Fruit fly (Drosophila melanogaster) whole organism, pupa: ENCODE data around the gene Polr2D.

ENCODE experiments used
- CG10348 ChIP-seq: fragments of 200-800 bp; sonication (Bioruptor generic); IDR thresholded peaks from 2 replicates; pipeline ENCODE4 v1.3.6; 2022; ENCODE audit warnings: missing biosample characterization, missing genetic modification characterization
- CG12605 ChIP-seq: fragments of 200-800 bp; sonication (Bioruptor generic); IDR thresholded peaks from 2 replicates; pipeline ENCODE4 v1.3.6; 2022; ENCODE audit warnings: missing biosample characterization, missing genetic modification characterization
- CG13204 ChIP-seq: fragments of 200-800 bp; sonication (Bioruptor generic); optimal IDR thresholded peaks from 2 replicates; lab custom pipeline; 2018; ENCODE audit warnings: missing biosample characterization, mild to moderate bottlenecking, missing genetic modification characterization, moderate library complexity
- CG14655 ChIP-seq: fragments of 200-800 bp; sonication (Bioruptor generic); optimal IDR thresholded peaks from 3 replicates; lab custom pipeline; 2017; ENCODE audit warnings: mild to moderate bottlenecking, missing biosample characterization, missing genetic modification reagents, missing genetic modification characterization
- CG15710 ChIP-seq: fragments of 200-800 bp; sonication (Bioruptor generic); optimal IDR thresholded peaks from 2 replicates; lab custom pipeline; 2018; ENCODE audit warnings: missing biosample characterization, mild to moderate bottlenecking, missing genetic modification characterization, moderate library complexity
- CG17806 ChIP-seq: fragments of 200-800 bp; sonication (Bioruptor generic); optimal IDR thresholded peaks from 2 replicates; lab custom pipeline; 2018; ENCODE audit warnings: missing biosample characterization, mild to moderate bottlenecking, missing genetic modification characterization, moderate library complexity
- CG32121 ChIP-seq: fragments of 200-800 bp; sonication (Bioruptor generic); IDR thresholded peaks from 2 replicates; pipeline ENCODE4 v1.3.6; 2022; ENCODE audit warnings: missing biosample characterization, missing genetic modification characterization
- CG34367 ChIP-seq: fragments of 200-800 bp; sonication (Bioruptor generic); optimal IDR thresholded peaks from 2 replicates; lab custom pipeline; 2018; ENCODE audit warnings: missing biosample characterization, mild to moderate bottlenecking, missing genetic modification characterization
- CG4496 ChIP-seq: fragments of 200-800 bp; sonication (Bioruptor generic); IDR thresholded peaks from 3 replicates; pipeline ENCODE4 v1.3.6; 2022; ENCODE audit warnings: missing biosample characterization, missing genetic modification characterization
- CG8159 ChIP-seq: fragments of 200-800 bp; sonication (Bioruptor generic); optimal IDR thresholded peaks from 3 replicates; lab custom pipeline; 2018; ENCODE audit warnings: missing biosample characterization, mild to moderate bottlenecking, missing genetic modification characterization, moderate library complexity
- CG8301 ChIP-seq: fragments of 200-800 bp; sonication (Bioruptor generic); optimal IDR thresholded peaks from 2 replicates; lab custom pipeline; 2018; ENCODE audit warnings: missing biosample characterization, mild to moderate bottlenecking, missing genetic modification characterization
- CG9948 ChIP-seq: fragments of 200-800 bp; sonication (Bioruptor generic); optimal IDR thresholded peaks from 2 replicates; lab custom pipeline; 2018; ENCODE audit warnings: missing biosample characterization, mild to moderate bottlenecking, missing genetic modification characterization, moderate library complexity
- D1 ChIP-seq: fragments of 200-800 bp; sonication (Bioruptor generic); optimal IDR thresholded peaks from 2 replicates; lab custom pipeline; 2018; ENCODE audit warnings: missing biosample characterization, mild to moderate bottlenecking, missing genetic modification characterization, moderate library complexity
- EcR ChIP-seq: fragments of 200-800 bp; sonication (Bioruptor generic); optimal IDR thresholded peaks from 3 replicates; lab custom pipeline; 2019; ENCODE audit warnings: missing biosample characterization, missing genetic modification characterization, mild to moderate bottlenecking, moderate library complexity, missing genetic modification reagents
- Ets98B ChIP-seq: fragments of 200-800 bp; sonication (Bioruptor generic); IDR thresholded peaks from 2 replicates; pipeline ENCODE4 v1.3.6; 2022; ENCODE audit warnings: missing biosample characterization, missing genetic modification characterization
- Pif1A ChIP-seq: fragments of 200-800 bp; sonication (Bioruptor generic); optimal IDR thresholded peaks from 3 replicates; lab custom pipeline; 2016; ENCODE audit warnings: missing biosample characterization, missing genetic modification characterization
- Pif1B ChIP-seq: fragments of 200-800 bp; sonication (Bioruptor generic); optimal IDR thresholded peaks from 3 replicates; lab custom pipeline; 2016; ENCODE audit warnings: missing biosample characterization, missing genetic modification characterization
- Snoo ChIP-seq: fragments of 200-800 bp; sonication (Bioruptor generic); optimal IDR thresholded peaks from 3 replicates; lab custom pipeline; 2017; ENCODE audit warnings: missing biosample characterization, mild to moderate bottlenecking, missing genetic modification characterization, inconsistent platforms
- fd96Ca ChIP-seq: fragments of 200-800 bp; sonication (Bioruptor generic); IDR thresholded peaks from 3 replicates; pipeline ENCODE4 v1.3.6; 2022; ENCODE audit warnings: missing biosample characterization, missing genetic modification characterization
- gl ChIP-seq: fragments of 200-800 bp; sonication (Bioruptor generic); optimal IDR thresholded peaks from 2 replicates; lab custom pipeline; 2018; ENCODE audit warnings: missing biosample characterization, mild to moderate bottlenecking, missing genetic modification characterization
- rn ChIP-seq: fragments of 200-800 bp; sonication (Bioruptor generic); IDR thresholded peaks from 2 replicates; pipeline ENCODE4 v1.3.6; 2022; ENCODE audit warnings: missing biosample characterization, missing genetic modification characterization

Polr2D gene

dm6 chr3R:18226043-18226808 is 29.1 kb downstream of the Polr2D start, which contains the start of the genes CG7168 and Mdh2:
Gene CG7168, minus strand, starts transcription at chr3R:18226082.
Gene Mdh2, plus strand, starts transcription at chr3R:18226396.
- no peak for TF ChIP-seq Pif1B (GFP tag; lab: Kevin White, UChicago)
- TF ChIP-seq Pif1A (GFP tag; lab: Kevin White, UChicago): no peak
- peak; percentile 6 for TF ChIP-seq EcR (GFP tag; lab: Kevin White, UChicago)
- no peak for TF ChIP-seq CG17806 (tag; lab: Kevin White, UChicago)

- TF ChIP-seq D1: no peak
- peak; percentile 32; the same call in 1 of the 2 replicates for TF ChIP-seq Ets98B
- TF ChIP-seq CG15710 (tag; lab: Kevin White, UChicago): peak; percentile 49
- TF ChIP-seq EcR (GFP tag; lab: Kevin White, UChicago): peak; percentile 86
- no peak for TF ChIP-seq CG13204 (GFP tag; lab: Kevin White, UChicago)
- peak; percentile 5 for TF ChIP-seq CG9948 (tag; lab: Kevin White, UChicago)
- no peak for TF ChIP-seq CG10348 (GFP tag; lab: Robert Waterston, UW)
- TF ChIP-seq CG32121: 0 out of 2 replicates have a peak, but pooled peaks have one; percentile 35
- TF ChIP-seq Pif1A (GFP tag; lab: Kevin White, UChicago): no peak
- peak; percentile 61; the same call in 2 of the 3 replicates for TF ChIP-seq fd96Ca (GFP tag; lab: Robert Waterston, UW)
- no peak for TF ChIP-seq gl (tag; lab: Kevin White, UChicago)
- TF ChIP-seq CG17806 (tag; lab: Kevin White, UChicago): peak; percentile 37
- peak; percentile 25; the same call in 1 of the 2 replicates for TF ChIP-seq CG12605 (GFP tag; lab: Robert Waterston, UW)
- TF ChIP-seq CG8159: peak; percentile 42
- TF ChIP-seq Snoo (tag; lab: Kevin White, UChicago): peak; percentile 33
- TF ChIP-seq CG14655: no peak
These were observed 31.9 kb downstream of the Polr2D start, which contains the start of the genes mTerf5 and Non3 for dm6 chr3R:18223434-18223833. Gene mTerf5, minus strand, starts transcription at chr3R:18223682. Gene Non3, plus strand, starts transcription at chr3R:18223722.

dm6 chr3R:18220211-18220749 is 35.0 kb downstream of the Polr2D start, which contains the start of the genes CG7988 and CG7183:
Gene CG7988, plus strand, starts transcription at chr3R:18220526.
Gene CG7183, minus strand, starts transcription at chr3R:18220699.
- TF ChIP-seq CG15710 (tag; lab: Kevin White, UChicago): peak; percentile 99
- peak; percentile 97 for TF ChIP-seq CG8301 (tag; lab: Kevin White, UChicago)
- TF ChIP-seq CG13204 (GFP tag; lab: Kevin White, UChicago): no peak
- peak; percentile 98 for TF ChIP-seq CG32121
- no peak for TF ChIP-seq fd96Ca (GFP tag; lab: Robert Waterston, UW)
- peak; percentile 99 for TF ChIP-seq CG8159
- TF ChIP-seq EcR (GFP tag; lab: Kevin White, UChicago): no peak
- TF ChIP-seq Pif1A (GFP tag; lab: Kevin White, UChicago): peak; percentile 94
- TF ChIP-seq Ets98B: peak; percentile 96
- peak; percentile 90 for TF ChIP-seq Pif1B (GFP tag; lab: Kevin White, UChicago)
- TF ChIP-seq Snoo (tag; lab: Kevin White, UChicago): peak; percentile 98
- TF ChIP-seq gl (tag; lab: Kevin White, UChicago): peak; percentile 91
- peak; percentile 98 for TF ChIP-seq CG4496 (GFP tag; lab: Robert Waterston, UW)
- peak; percentile 93 for TF ChIP-seq CG10348 (GFP tag; lab: Robert Waterston, UW)
- TF ChIP-seq CG34367 (tag; lab: Kevin White, UChicago): peak; percentile 98
- TF ChIP-seq rn (GFP tag; lab: Robert Waterston, UW): peak; percentile 98
- TF ChIP-seq D1: no peak
- TF ChIP-seq CG12605 (GFP tag; lab: Robert Waterston, UW): peak; percentile 98
- TF ChIP-seq CG17806 (tag; lab: Kevin White, UChicago): peak; percentile 98
- TF ChIP-seq CG14655: peak; percentile 96
- TF ChIP-seq CG9948 (tag; lab: Kevin White, UChicago): peak; percentile 99

dm6 chr3R:18215900-18216299 is 39.4 kb downstream of the Polr2D start, which contains the start of gene CG14314:
Gene CG14314, plus strand, starts transcription at chr3R:18216142.
- TF ChIP-seq CG14655 (no peak), fd96Ca (GFP tag; lab: Robert Waterston, UW) (no peak), CG8159 (no peak)
- TF ChIP-seq, all 21 proteins: peak for 0

dm6 chr3R:18215300-18215699 is 40.0 kb downstream of the Polr2D start:
- 0 out of 2 replicates have a peak, but pooled peaks have one; percentile 13 for TF ChIP-seq CG32121
- peak; percentile 45; the same call in 1 of the 3 replicates for TF ChIP-seq CG4496 (GFP tag; lab: Robert Waterston, UW)
- no peak for TF ChIP-seq CG8301 (tag; lab: Kevin White, UChicago)
- TF ChIP-seq Pif1B (GFP tag; lab: Kevin White, UChicago): peak; percentile 2
- no peak for TF ChIP-seq D1
- peak; percentile 18 for TF ChIP-seq CG8159
- TF ChIP-seq Pif1A (GFP tag; lab: Kevin White, UChicago): peak; percentile 31
- TF ChIP-seq CG15710 (tag; lab: Kevin White, UChicago): peak; percentile 7

- TF ChIP-seq CG8301 (tag; lab: Kevin White, UChicago) (no peak), CG13204 (GFP tag; lab: Kevin White, UChicago) (no peak), gl (tag; lab: Kevin White, UChicago) (no peak), rn (GFP tag; lab: Robert Waterston, UW) (no peak), EcR (GFP tag; lab: Kevin White, UChicago) (no peak), CG10348 (GFP tag; lab: Robert Waterston, UW) (no peak), CG12605 (GFP tag; lab: Robert Waterston, UW) (no peak), CG9948 (tag; lab: Kevin White, UChicago) (no peak), CG4496 (GFP tag; lab: Robert Waterston, UW) (no peak)
- TF ChIP-seq, all 21 proteins: peak for 0
These were observed 46.8 kb downstream of the Polr2D start, which contains the start of gene CG44158 for dm6 chr3R:18208479-18208878. Gene CG44158, plus strand, starts transcription at chr3R:18208779.
